Worm (Caenorhabditis elegans) whole organism, L4 larva: ENCODE measurements around the gene snf-9.

Source experiments
- D1046.2 ChIP-seq: fragments of 200-800 bp; sonication (Bioruptor generic); IDR thresholded peaks from 2 replicates; pipeline ENCODE4 v1.3.6; 2022; ENCODE audit warnings: missing genetic modification characterization, missing compliant biosample characterization
- F44E2.7 ChIP-seq: fragments of 200-800 bp; sonication (Bioruptor generic); IDR thresholded peaks from 2 replicates; pipeline ENCODE4 v2.1.2; 2022; ENCODE audit warnings: missing genetic modification characterization, missing compliant biosample characterization
- R02D3.7 ChIP-seq: fragments of 150-350 bp; sonication (generic microtip); optimal IDR thresholded peaks from 3 replicates; lab custom pipeline; 2014; ENCODE audit warnings: missing biosample characterization, missing genetic modification characterization
- T20F7.1 ChIP-seq: fragments of 200-800 bp; sonication (Bioruptor generic); optimal IDR thresholded peaks from 2 replicates; lab custom pipeline; 2018; ENCODE audit warnings: mild to moderate bottlenecking, missing genetic modification characterization, missing compliant biosample characterization
- Y105C5A.15 ChIP-seq: fragments of 200-800 bp; sonication (Bioruptor generic); IDR thresholded peaks from 2 replicates; pipeline ENCODE4 v1.3.6; 2022; ENCODE audit warnings: missing genetic modification characterization, missing compliant biosample characterization
- Y5F2A.4 ChIP-seq: fragments of 200-800 bp; sonication (Bioruptor generic); optimal IDR thresholded peaks from 2 replicates; lab custom pipeline; 2018; ENCODE audit warnings: mild to moderate bottlenecking, missing genetic modification characterization, missing compliant biosample characterization
- Y75B8A.6 ChIP-seq: fragments of 200-800 bp; sonication (Bioruptor generic); IDR thresholded peaks from 2 replicates; pipeline ENCODE4 v1.3.6; 2022; ENCODE audit warnings: missing genetic modification reagents, missing genetic modification characterization, missing compliant biosample characterization
- ZK546.5 ChIP-seq, 2 experiments: sonication (generic microtip); optimal IDR thresholded peaks; 2 replicates each; lab custom pipeline; 2017; ENCODE audit warnings: missing biosample characterization in 2 of 2, missing genetic modification characterization in 2 of 2
- ama-1 ChIP-seq: fragments of 150-350 bp; optimal IDR thresholded peaks from 2 replicates; lab custom pipeline; 2014; ENCODE audit warnings: inconsistent platforms, mixed read lengths
- arid-1 ChIP-seq: fragments of 200-800 bp; sonication (Bioruptor generic); conservative IDR thresholded peaks from 2 replicates; pipeline ENCODE4 v1.3.6; 2022; ENCODE audit warnings: missing genetic modification reagents, missing genetic modification characterization, missing compliant biosample characterization
- ceh-32 ChIP-seq: sonication (generic microtip); optimal IDR thresholded peaks from 2 replicates; lab custom pipeline; 2016; ENCODE audit warnings: mild to moderate bottlenecking, missing genetic modification characterization, missing compliant biosample characterization; ENCODE audit not compliant: poor library complexity
- daf-16 ChIP-seq, 3 experiments: sonication (generic microtip); optimal IDR thresholded peaks; 2 replicates each; lab custom pipeline; 2016 to 2017; ENCODE audit warnings: missing genetic modification characterization in 3 of 3, missing genetic modification reagents in 3 of 3, mild to moderate bottlenecking in 2 of 3, missing compliant biosample characterization in 2 of 3, missing biosample characterization in 1 of 3, moderate library complexity in 1 of 3
- daf-8 ChIP-seq: fragments of 200-800 bp; sonication (Bioruptor generic); IDR thresholded peaks from 2 replicates; pipeline ENCODE4 v1.3.6; 2022; ENCODE audit warnings: missing genetic modification characterization, missing compliant biosample characterization
- dmd-6 ChIP-seq: fragments of 200-800 bp; sonication (Bioruptor generic); IDR thresholded peaks from 2 replicates; pipeline ENCODE4 v1.3.6; 2022; ENCODE audit warnings: missing genetic modification reagents, missing genetic modification characterization, missing compliant biosample characterization
- dmd-8 ChIP-seq: fragments of 200-800 bp; sonication (Bioruptor generic); IDR thresholded peaks from 2 replicates; pipeline ENCODE4 v1.3.6; 2022; ENCODE audit warnings: missing genetic modification characterization, missing compliant biosample characterization
- dmd-9 ChIP-seq: fragments of 200-800 bp; sonication (Bioruptor generic); IDR thresholded peaks from 2 replicates; pipeline ENCODE4 v1.3.6; 2022; ENCODE audit warnings: missing genetic modification reagents, missing genetic modification characterization, missing compliant biosample characterization
- dve-1 ChIP-seq: sonication (generic microtip); optimal IDR thresholded peaks from 2 replicates; lab custom pipeline; 2017; ENCODE audit warnings: antibody characterized with exemption, mild to moderate bottlenecking, missing genetic modification characterization, missing compliant biosample characterization; ENCODE audit not compliant: insufficient read depth
- egl-43 ChIP-seq: fragments of 200-800 bp; sonication (Bioruptor generic); IDR thresholded peaks from 2 replicates; pipeline ENCODE4 v1.3.6; 2022; ENCODE audit warnings: missing genetic modification reagents, missing genetic modification characterization, missing compliant biosample characterization
- fos-1 ChIP-seq: fragments of 150-350 bp; optimal IDR thresholded peaks from 2 replicates; lab custom pipeline; 2014; ENCODE audit warnings: missing biosample characterization, missing genetic modification characterization
- hif-1 ChIP-seq, 2 experiments: sonication (generic microtip); optimal IDR thresholded peaks; 2 replicates each; lab custom pipeline; 2016 to 2017; ENCODE audit warnings: missing compliant biosample characterization in 2 of 2, missing genetic modification characterization in 2 of 2, missing genetic modification reagents in 2 of 2, missing genotype in 2 of 2, mild to moderate bottlenecking in 1 of 2
- hlh-11 ChIP-seq: fragments of 200-800 bp; sonication (Bioruptor generic); optimal IDR thresholded peaks from 2 replicates; lab custom pipeline; 2018; ENCODE audit warnings: mild to moderate bottlenecking, missing genetic modification characterization, missing compliant biosample characterization
- hmg-1.1 ChIP-seq: fragments of 200-800 bp; sonication (Bioruptor generic); IDR thresholded peaks from 2 replicates; pipeline ENCODE4 v1.3.6; 2022; ENCODE audit warnings: missing genetic modification reagents, missing genetic modification characterization, missing compliant biosample characterization
- lim-7 ChIP-seq: fragments of 200-800 bp; sonication (Bioruptor generic); IDR thresholded peaks from 2 replicates; pipeline ENCODE4 v1.3.6; 2022; ENCODE audit warnings: missing genetic modification characterization, missing compliant biosample characterization
- lin-13 ChIP-seq: fragments of 150-350 bp; optimal IDR thresholded peaks from 2 replicates; lab custom pipeline; 2014; ENCODE audit warnings: missing biosample characterization, missing genetic modification reagents, missing genetic modification characterization
- lsy-2 ChIP-seq, 2 experiments: fragments of 150-350 bp in 1 of 2; sonication (generic microtip) in 1 of 2; optimal IDR thresholded peaks; 2 replicates each; lab custom pipeline; 2014 to 2017; ENCODE audit warnings: missing biosample characterization in 2 of 2, missing genetic modification characterization in 2 of 2
- mdt-29 ChIP-seq: fragments of 200-800 bp; sonication (Bioruptor generic); IDR thresholded peaks from 2 replicates; pipeline ENCODE4 v1.3.6; 2022; ENCODE audit warnings: missing genetic modification reagents, missing genetic modification characterization, missing compliant biosample characterization
- mep-1 ChIP-seq: fragments of 150-350 bp; sonication (generic microtip); optimal IDR thresholded peaks from 3 replicates; lab custom pipeline; 2014; ENCODE audit warnings: missing biosample characterization, missing genetic modification characterization
- mes-2 ChIP-seq: sonication (generic microtip); optimal IDR thresholded peaks from 2 replicates; lab custom pipeline; 2016; ENCODE audit warnings: missing genotype, mild to moderate bottlenecking, missing genetic modification characterization, missing compliant biosample characterization; ENCODE audit not compliant: poor library complexity, severe bottlenecking
- nhr-10 ChIP-seq: fragments of 150-350 bp; optimal IDR thresholded peaks from 2 replicates; lab custom pipeline; 2014; ENCODE audit warnings: missing biosample characterization, missing genetic modification characterization
- nhr-102 ChIP-seq: sonication (generic microtip); optimal IDR thresholded peaks from 2 replicates; lab custom pipeline; 2016; ENCODE audit warnings: mild to moderate bottlenecking, missing genetic modification characterization, moderate library complexity, missing compliant biosample characterization
- nhr-11 ChIP-seq: fragments of 150-350 bp; optimal IDR thresholded peaks from 2 replicates; lab custom pipeline; 2014; ENCODE audit warnings: missing biosample characterization, missing genetic modification characterization
- nhr-41 ChIP-seq: fragments of 200-800 bp; sonication (Bioruptor generic); IDR thresholded peaks from 2 replicates; pipeline ENCODE4 v1.3.6; 2022; ENCODE audit warnings: missing genetic modification reagents, missing genetic modification characterization, missing compliant biosample characterization
- nhr-48 ChIP-seq: sonication (generic microtip); optimal IDR thresholded peaks from 2 replicates; lab custom pipeline; 2016; ENCODE audit warnings: mild to moderate bottlenecking, missing genetic modification characterization, missing compliant biosample characterization
- nhr-77 ChIP-seq: fragments of 150-350 bp; optimal IDR thresholded peaks from 2 replicates; lab custom pipeline; 2014; ENCODE audit warnings: missing biosample characterization, missing genetic modification characterization
- pha-4 ChIP-seq, 2 experiments: fragments of 150-350 bp in 1 of 2; fragments of 200-800 bp in 1 of 2; sonication (Bioruptor generic) in 1 of 2; IDR thresholded peaks in 1 of 2; optimal IDR thresholded peaks in 1 of 2; 2 replicates each; pipeline versions ENCODE4 v1.3.6 to Lab custom; 2014 to 2022; ENCODE audit warnings: missing genetic modification characterization in 2 of 2, missing genetic modification reagents in 2 of 2, missing biosample characterization in 1 of 2, missing compliant biosample characterization in 1 of 2
- rbr-2 ChIP-seq: sonication (generic microtip); optimal IDR thresholded peaks from 2 replicates; lab custom pipeline; 2016; ENCODE audit warnings: missing genotype, missing genetic modification characterization, missing compliant biosample characterization
- saeg-2 ChIP-seq: fragments of 200-800 bp; sonication (Bioruptor generic); IDR thresholded peaks from 2 replicates; pipeline ENCODE4 v1.3.6; 2022; ENCODE audit warnings: missing genetic modification reagents, missing genetic modification characterization, missing compliant biosample characterization
- snpc-1.2 ChIP-seq: fragments of 200-800 bp; sonication (Bioruptor generic); IDR thresholded peaks from 2 replicates; pipeline ENCODE4 v1.3.6; 2022; ENCODE audit warnings: missing genetic modification reagents, missing genetic modification characterization, missing compliant biosample characterization
- spr-1 ChIP-seq: sonication (generic microtip); optimal IDR thresholded peaks from 2 replicates; lab custom pipeline; 2016; ENCODE audit warnings: mild to moderate bottlenecking, missing genetic modification characterization, missing compliant biosample characterization
- unc-130 ChIP-seq: sonication (generic microtip); optimal IDR thresholded peaks from 2 replicates; lab custom pipeline; 2016; ENCODE audit warnings: missing genetic modification reagents, missing genetic modification characterization, missing compliant biosample characterization
- unc-39 ChIP-seq: sonication (generic microtip); optimal IDR thresholded peaks from 2 replicates; lab custom pipeline; 2017; ENCODE audit warnings: missing biosample characterization, missing genetic modification characterization
- unc-62 ChIP-seq, 3 experiments: fragments of 150-350 bp in 1 of 3; sonication (generic microtip); optimal IDR thresholded peaks in 2 of 3; peaks in 1 of 3; 1 replicate in 1 of 3; 2 replicates in 2 of 3; lab custom pipeline; 2014 to 2017; ENCODE audit warnings: missing biosample characterization in 3 of 3, missing genetic modification characterization in 3 of 3, missing genetic modification reagents in 3 of 3, missing genotype in 1 of 3
- vab-7 ChIP-seq: fragments of 200-800 bp; sonication (Bioruptor generic); IDR thresholded peaks from 2 replicates; pipeline ENCODE4 v1.3.6; 2022; ENCODE audit warnings: missing genetic modification reagents, missing genetic modification characterization, missing compliant biosample characterization
- zfp-2 ChIP-seq: sonication (generic microtip); optimal IDR thresholded peaks from 2 replicates; lab custom pipeline; 2016; ENCODE audit warnings: mild to moderate bottlenecking, missing genetic modification characterization, missing compliant biosample characterization
- zip-11 ChIP-seq: fragments of 200-800 bp; sonication (Bioruptor generic); IDR thresholded peaks from 2 replicates; pipeline ENCODE4 v1.3.6; 2022; ENCODE audit warnings: missing genetic modification characterization, missing compliant biosample characterization

Gene snf-9

DNA sequence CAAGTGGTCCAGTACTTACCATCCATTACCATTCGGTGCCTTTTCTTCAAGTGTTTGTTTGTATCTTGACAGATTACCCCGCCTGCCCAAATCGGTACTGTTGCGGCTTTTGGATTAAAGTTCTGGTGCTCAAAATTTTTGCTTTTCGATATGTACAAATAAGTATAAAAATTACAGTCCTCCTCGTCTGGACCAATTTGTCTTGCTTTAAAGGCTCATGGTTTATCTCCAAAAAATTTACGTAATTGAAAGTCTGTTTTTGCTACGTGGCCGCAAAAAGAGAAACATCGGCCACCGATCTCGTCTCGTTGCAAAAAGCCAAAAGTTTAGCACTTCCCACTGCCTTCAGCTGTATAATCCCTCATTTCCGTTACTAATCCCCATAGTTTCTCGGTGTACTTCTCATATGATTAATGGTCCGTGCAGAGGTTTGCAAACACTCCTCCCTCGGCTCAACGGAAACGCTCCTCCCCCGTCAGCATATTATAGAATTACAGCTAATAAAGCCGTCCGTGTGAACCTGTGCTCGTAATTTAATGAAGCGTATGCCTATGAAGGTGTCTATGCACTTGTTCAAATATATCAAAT lies 44.5 kb upstream of the snf-9 start:
- TF ChIP-seq dmd-6 (GFP tag; lab: Robert Waterston, UW), result no peak
- TF ChIP-seq nhr-41, result no peak
- 0 out of 2 replicates have a peak, but pooled peaks have one; percentile 29 for TF ChIP-seq egl-43 (GFP tag; lab: Robert Waterston, UW)
- no peak for TF ChIP-seq Y5F2A.4 (GFP tag; lab: Kevin White, UChicago)
- TF ChIP-seq R02D3.7 (tag; lab: Kevin White, UChicago), result no peak
- TF ChIP-seq unc-62 (GFP tag; optimal IDR thresholded peaks at IDR 0.05 in 1 of 2; lab: Kevin White, UChicago), result peak in 1 of 2 experiments; percentile 96
- no peak for TF ChIP-seq unc-62 (tag; optimal IDR thresholded peaks at IDR 0.05; lab: Kevin White, UChicago)
- TF ChIP-seq hmg-1.1 (GFP tag; lab: Robert Waterston, UW), result no peak

DNA sequence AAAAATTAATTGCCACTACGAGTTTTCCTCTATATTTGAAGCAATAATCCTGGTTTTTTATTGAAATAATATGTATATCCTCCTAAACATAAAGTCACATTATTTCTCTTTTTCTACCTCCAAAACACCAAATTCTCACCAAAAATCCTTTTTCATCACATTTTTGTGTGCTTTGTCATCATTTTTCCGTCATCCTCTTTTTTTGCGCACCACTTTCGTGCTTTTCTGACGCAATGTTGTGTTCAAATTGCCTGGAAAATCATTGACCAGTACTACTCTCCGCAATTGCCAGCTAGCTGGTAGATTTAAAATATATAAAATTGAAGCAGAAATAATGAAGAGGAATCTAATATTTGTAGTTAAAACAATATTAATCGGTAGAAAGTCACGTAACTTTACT lies 43.9 kb upstream of the snf-9 start:
- no peak for TF ChIP-seq Y5F2A.4 (GFP tag; lab: Kevin White, UChicago)
- TF ChIP-seq Y75B8A.6 (GFP tag; lab: Robert Waterston, UW), result no peak
- TF ChIP-seq T20F7.1 (GFP tag; lab: Kevin White, UChicago), result no peak
- TF ChIP-seq zfp-2 (tag; lab: Kevin White, UChicago), result no peak
- no peak for TF ChIP-seq arid-1 (GFP tag; lab: Robert Waterston, UW)
- TF ChIP-seq rbr-2 (tag; lab: Kevin White, UChicago), result no peak
- no peak for TF ChIP-seq hlh-11 (tag; lab: Kevin White, UChicago)
- TF ChIP-seq daf-16 (GFP tag; optimal IDR thresholded peaks at IDR 0.05; lab: Kevin White, UChicago), result no peak
- no peak for TF ChIP-seq daf-16 (tag; optimal IDR thresholded peaks at IDR 0.05; lab: Kevin White, UChicago)
- no peak for TF ChIP-seq unc-130 (GFP tag; lab: Kevin White, UChicago)
- no peak for TF ChIP-seq zip-11
- no peak for TF ChIP-seq egl-43 (GFP tag; lab: Robert Waterston, UW)
- TF ChIP-seq nhr-10 (tag; lab: Kevin White, UChicago), result no peak
- no peak for TF ChIP-seq unc-39 (tag; lab: Kevin White, UChicago)
- TF ChIP-seq pha-4 (GFP tag; IDR thresholded peaks at IDR 0.05; lab: Robert Waterston, UW), result no peak
- no peak for TF ChIP-seq pha-4 (tag; optimal IDR thresholded peaks at IDR 0.05; lab: Kevin White, UChicago)
- TF ChIP-seq F44E2.7 (GFP tag; lab: Robert Waterston, UW), result no peak
- TF ChIP-seq nhr-48, result no peak
- TF ChIP-seq nhr-11 (tag; lab: Kevin White, UChicago), result no peak
- TF ChIP-seq daf-8 (GFP tag; lab: Robert Waterston, UW), result no peak
- no peak for TF ChIP-seq nhr-77
- TF ChIP-seq ceh-32 (tag; lab: Kevin White, UChicago), result no peak

DNA sequence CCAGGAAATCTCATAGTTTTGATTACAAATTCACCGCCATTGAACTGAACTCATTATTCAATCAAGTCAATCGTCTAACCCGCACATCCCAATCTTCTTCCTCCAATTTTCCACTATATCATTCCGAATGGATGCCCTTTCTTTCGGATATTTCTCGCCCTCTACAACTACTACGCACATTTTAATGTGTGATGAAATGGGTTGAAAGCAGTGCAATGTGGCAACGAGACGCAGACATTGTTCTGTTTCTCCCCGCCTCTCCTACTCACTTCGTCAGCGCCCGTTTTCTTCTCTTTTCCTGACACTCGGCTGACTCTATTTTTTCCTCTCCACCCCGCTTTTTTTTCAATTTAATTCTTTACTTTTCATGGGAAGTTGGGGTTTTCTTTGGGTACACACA lies 43.3 kb upstream of the snf-9 start:
- peak; percentile 60 for TF ChIP-seq mep-1 (tag; lab: Kevin White, UChicago)
- peak in 1 of 2 experiments; percentile 97 for TF ChIP-seq unc-62 (GFP tag; optimal IDR thresholded peaks at IDR 0.05 in 1 of 2; lab: Kevin White, UChicago)
- no peak for TF ChIP-seq unc-62 (tag; optimal IDR thresholded peaks at IDR 0.05; lab: Kevin White, UChicago)
- TF ChIP-seq hif-1 (tag; optimal IDR thresholded peaks at IDR 0.05; lab: Kevin White, UChicago), result peak in 1 of 2 experiments; percentile 38
- TF ChIP-seq lim-7 (GFP tag; lab: Robert Waterston, UW), result no peak
- TF ChIP-seq nhr-48, result no peak
- TF ChIP-seq dve-1 (tag; lab: Kevin White, UChicago), result peak; percentile 17
- no peak for TF ChIP-seq dmd-8
- no peak for TF ChIP-seq D1046.2 (GFP tag; lab: Robert Waterston, UW)
- TF ChIP-seq dmd-9 (GFP tag; lab: Robert Waterston, UW), result no peak
- TF ChIP-seq fos-1 (tag; lab: Kevin White, UChicago), result no peak
- TF ChIP-seq snpc-1.2 (GFP tag; lab: Robert Waterston, UW), result peak; percentile 51
- TF ChIP-seq nhr-102 (tag; lab: Kevin White, UChicago), result no peak
- TF ChIP-seq Y105C5A.15 (GFP tag; lab: Robert Waterston, UW), result no peak
- TF ChIP-seq ZK546.5 (tag; optimal IDR thresholded peaks at IDR 0.05; lab: Kevin White, UChicago), result no peak
- no peak for TF ChIP-seq mdt-29 (GFP tag; lab: Robert Waterston, UW)
- TF ChIP-seq saeg-2 (GFP tag; lab: Robert Waterston, UW), result no peak
- TF ChIP-seq vab-7 (GFP tag; lab: Robert Waterston, UW), result no peak
- TF ChIP-seq ama-1, result peak; percentile 29
- no peak for TF ChIP-seq spr-1 (tag; lab: Kevin White, UChicago)
- TF ChIP-seq daf-16 (GFP tag; optimal IDR thresholded peaks at IDR 0.05; lab: Kevin White, UChicago), result no peak
- TF ChIP-seq daf-16 (tag; optimal IDR thresholded peaks at IDR 0.05; lab: Kevin White, UChicago), result peak; percentile 19
- peak; percentile 72 for TF ChIP-seq hmg-1.1 (GFP tag; lab: Robert Waterston, UW)
- TF ChIP-seq mes-2 (tag; lab: Kevin White, UChicago), result peak; percentile 58
- peak in 1 of 2 experiments; percentile 23 for TF ChIP-seq lsy-2 (tag; optimal IDR thresholded peaks at IDR 0.05; lab: Kevin White, UChicago)
- peak; percentile 13 for TF ChIP-seq lin-13
